Worm (Caenorhabditis elegans): Measurements from ENCODE around the gene E02C12.8.
A peak's percentile ranks its signal among the peaks of the same experiment; 100 is the strongest.

E02C12.8 gene

ce11 chrV:9373473-9373872 lies at the start of gene E02C12.8:
E02C12.8 (minus strand) TSS chrV:9373613.
- TF ChIP-seq fos-1 (tag; optimal IDR thresholded peaks at IDR 0.05): peak; percentile 93
- peak; percentile 24 for TF ChIP-seq nhr-129 (tag; optimal IDR thresholded peaks at IDR 0.05)
- TF ChIP-seq C34F6.9 (tag; optimal IDR thresholded peaks at IDR 0.05): no peak
- TF ChIP-seq sma-9 (GFP tag; optimal IDR thresholded peaks at IDR 0.05): peak; percentile 16
- no peak for TF ChIP-seq sma-9 (tag; optimal IDR thresholded peaks at IDR 0.05)
- TF ChIP-seq crh-2 (tag; optimal IDR thresholded peaks at IDR 0.05): peak; percentile 24
- TF ChIP-seq gmeb-1 (tag; optimal IDR thresholded peaks at IDR 0.05): no peak
- TF ChIP-seq egl-27 (tag; optimal IDR thresholded peaks at IDR 0.05): no peak
- TF ChIP-seq nhr-12 (tag; optimal IDR thresholded peaks at IDR 0.05): no peak
- TF ChIP-seq mbf-1 (tag; optimal IDR thresholded peaks at IDR 0.05): no peak
- no peak for TF ChIP-seq aly-2 (tag; optimal IDR thresholded peaks at IDR 0.05)
- TF ChIP-seq peb-1 (tag; optimal IDR thresholded peaks at IDR 0.05): no peak
- TF ChIP-seq sma-3 (GFP tag; optimal IDR thresholded peaks at IDR 0.05): no peak
- TF ChIP-seq blmp-1 (tag; optimal IDR thresholded peaks at IDR 0.05; ENCODE audit: insufficient read depth): no peak
- TF ChIP-seq zag-1 (tag; optimal IDR thresholded peaks at IDR 0.05): no peak

- TF ChIP-seq F13H6.1 (tag; optimal IDR thresholded peaks at IDR 0.05): peak; percentile 62
- no peak for TF ChIP-seq nhr-21 (tag; optimal IDR thresholded peaks at IDR 0.05)
- peak; percentile 0 for TF ChIP-seq nhr-129 (tag; optimal IDR thresholded peaks at IDR 0.05)
Measured at ce11 chrV:9422745-9423144, 49.3 kb upstream of the E02C12.8 start.

ce11 chrV:9416624-9417023 lies 43.2 kb upstream of the E02C12.8 start, which contains the start of gene F36D4.1:
F36D4.1 (plus strand) TSS chrV:9416924.
- TF ChIP-seq mab-5 (tag; optimal IDR thresholded peaks at IDR 0.05) (no peak), nhr-77 (tag; optimal IDR thresholded peaks at IDR 0.05) (no peak), elt-1 (tag; optimal IDR thresholded peaks at IDR 0.05) (no peak), snpc-4 (tag; optimal IDR thresholded peaks at IDR 0.05) (no peak)

- TF ChIP-seq fos-1 (tag; optimal IDR thresholded peaks at IDR 0.05) (no peak), ztf-11 (tag; optimal IDR thresholded peaks at IDR 0.05) (no peak)
Measured at ce11 chrV:9414516-9414915, 41.1 kb upstream of the E02C12.8 start, which contains the start of gene F36D4.4. F36D4.4 (minus strand) TSS chrV:9414616.

- no peak for TF ChIP-seq nhr-10 (tag; optimal IDR thresholded peaks at IDR 0.05)
- TF ChIP-seq blmp-1 (tag; optimal IDR thresholded peaks at IDR 0.05; ENCODE audit: insufficient read depth): no peak
- TF ChIP-seq peb-1 (tag; optimal IDR thresholded peaks at IDR 0.05): no peak
- no peak for TF ChIP-seq gmeb-1 (tag; optimal IDR thresholded peaks at IDR 0.05)
Measured at ce11 chrV:9408869-9409268, 35.5 kb upstream of the E02C12.8 start.

- TF ChIP-seq ztf-1 (GFP tag; conservative IDR thresholded peaks at IDR 0.05) (no peak), nhr-129 (tag; optimal IDR thresholded peaks at IDR 0.05) (peak; percentile 59), sma-9 (GFP tag; optimal IDR thresholded peaks at IDR 0.05) (peak; percentile 6), sma-9 (tag; optimal IDR thresholded peaks at IDR 0.05) (no peak), nhr-12 (tag; optimal IDR thresholded peaks at IDR 0.05) (no peak), C34F6.9 (tag; optimal IDR thresholded peaks at IDR 0.05) (peak; percentile 14)
Measured at ce11 chrV:9406890-9407289, 33.5 kb upstream of the E02C12.8 start.

- TF ChIP-seq blmp-1 (tag; optimal IDR thresholded peaks at IDR 0.05; ENCODE audit: insufficient read depth): peak; percentile 63
- TF ChIP-seq C34F6.9 (tag; optimal IDR thresholded peaks at IDR 0.05): peak; percentile 12
- TF ChIP-seq nhr-10 (tag; optimal IDR thresholded peaks at IDR 0.05): no peak
Measured at ce11 chrV:9399886-9400373, 26.5 kb upstream of the E02C12.8 start, which contains the start of gene trpp-4. trpp-4 (plus strand) TSS chrV:9400327.

ce11 chrV:9394938-9395639 lies 21.7 kb upstream of the E02C12.8 start:
- TF ChIP-seq nhr-25 (tag; optimal IDR thresholded peaks at IDR 0.05) (peak; percentile 35), nhr-10 (tag; optimal IDR thresholded peaks at IDR 0.05) (no peak)

All from whole organism, L2 larva.